Worm (Caenorhabditis elegans): ENCODE data around the gene srh-281.

Gene srh-281

ce11 chrV:16190485-16190884, at the start of gene srh-281:
srh-281 (plus strand) TSS chrV:16190785.
- TF ChIP-seq W03F9.2 (tag; optimal IDR thresholded peaks at IDR 0.05) (no peak), him-1 (tag; optimal IDR thresholded peaks at IDR 0.05) (no peak), dao-5 (tag; optimal IDR thresholded peaks at IDR 0.05) (no peak)

DNA sequence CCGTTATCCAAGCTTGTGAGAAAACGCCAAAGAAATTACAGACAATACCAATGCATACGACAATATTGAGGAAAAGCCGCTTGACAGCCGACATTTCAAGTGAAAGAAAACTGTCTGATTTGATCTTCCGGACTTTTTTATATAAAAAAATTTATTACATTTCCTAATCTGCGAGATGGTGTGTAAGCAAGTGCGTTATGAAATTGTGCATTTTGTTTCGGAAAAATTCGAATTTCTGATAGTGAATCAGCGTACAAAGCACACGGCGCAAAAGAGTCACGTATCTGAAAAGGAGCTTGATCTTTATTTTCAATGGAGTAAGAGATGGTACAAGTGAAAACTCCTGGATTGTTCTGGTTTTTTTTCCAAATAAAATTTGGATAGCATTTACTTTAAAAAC, 49.5 kb upstream of the srh-281 start, which contains the start of gene clc-32:
Gene clc-32 (minus strand): TSS at position 101 of the 400 bp plus-strand sequence.
- no peak for TF ChIP-seq W03F9.2 (tag; optimal IDR thresholded peaks at IDR 0.05)
- no peak for TF ChIP-seq dao-5 (tag; optimal IDR thresholded peaks at IDR 0.05)
- TF ChIP-seq him-1 (tag; optimal IDR thresholded peaks at IDR 0.05) = no peak

ce11 chrV:16142371-16142770, 48.2 kb upstream of the srh-281 start, which contains the start of gene fbxa-18:
fbxa-18 (plus strand) TSS chrV:16142671.
- TF ChIP-seq W03F9.2 (tag; optimal IDR thresholded peaks at IDR 0.05) (no peak), dao-5 (tag; optimal IDR thresholded peaks at IDR 0.05) (no peak), him-1 (tag; optimal IDR thresholded peaks at IDR 0.05) (no peak)

- TF ChIP-seq dao-5 (tag; optimal IDR thresholded peaks at IDR 0.05) (no peak), him-1 (tag; optimal IDR thresholded peaks at IDR 0.05) (no peak), W03F9.2 (tag; optimal IDR thresholded peaks at IDR 0.05) (no peak)
These were observed 47.5 kb upstream of the srh-281 start, which contains the start of gene fbxa-88 for ce11 chrV:16143066-16143581. fbxa-88 (minus strand) TSS chrV:16143116.

ce11 chrV:16145009-16145408, 45.6 kb upstream of the srh-281 start:
- no peak for TF ChIP-seq him-1 (tag; optimal IDR thresholded peaks at IDR 0.05)
- TF ChIP-seq W03F9.2 (tag; optimal IDR thresholded peaks at IDR 0.05) = no peak
- no peak for TF ChIP-seq dao-5 (tag; optimal IDR thresholded peaks at IDR 0.05)

ce11 chrV:16148805-16149204, 41.8 kb upstream of the srh-281 start, which contains the start of gene F10A3.4:
F10A3.4 (plus strand) TSS chrV:16149105.
- TF ChIP-seq dao-5 (tag; optimal IDR thresholded peaks at IDR 0.05) (no peak), him-1 (tag; optimal IDR thresholded peaks at IDR 0.05) (no peak), W03F9.2 (tag; optimal IDR thresholded peaks at IDR 0.05) (no peak)

DNA sequence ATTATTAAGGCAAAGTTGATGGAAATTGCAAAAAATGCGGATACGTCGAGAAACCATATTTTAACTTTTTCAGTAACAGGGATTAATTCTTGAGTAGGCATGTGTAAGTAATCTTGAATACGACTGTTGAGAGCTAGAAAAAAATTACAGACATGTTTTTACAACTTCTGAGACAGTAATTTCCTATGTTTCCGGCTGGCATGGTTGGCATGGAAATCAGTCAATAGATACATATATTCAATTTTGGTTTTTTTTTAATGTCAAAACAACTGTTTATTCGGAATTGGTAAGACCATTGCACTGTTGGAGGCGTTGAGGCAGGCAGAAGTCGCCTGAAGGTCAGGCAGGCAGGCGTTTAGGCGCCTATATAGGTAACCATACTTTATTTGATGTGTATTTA, 37.2 kb upstream of the srh-281 start, which contains the start of gene str-254:
Gene str-254 (minus strand): TSS at position 101 of the 400 bp plus-strand sequence.
- TF ChIP-seq him-1 (tag; optimal IDR thresholded peaks at IDR 0.05) = no peak
- TF ChIP-seq dao-5 (tag; optimal IDR thresholded peaks at IDR 0.05) = no peak
- no peak for TF ChIP-seq W03F9.2 (tag; optimal IDR thresholded peaks at IDR 0.05)

DNA sequence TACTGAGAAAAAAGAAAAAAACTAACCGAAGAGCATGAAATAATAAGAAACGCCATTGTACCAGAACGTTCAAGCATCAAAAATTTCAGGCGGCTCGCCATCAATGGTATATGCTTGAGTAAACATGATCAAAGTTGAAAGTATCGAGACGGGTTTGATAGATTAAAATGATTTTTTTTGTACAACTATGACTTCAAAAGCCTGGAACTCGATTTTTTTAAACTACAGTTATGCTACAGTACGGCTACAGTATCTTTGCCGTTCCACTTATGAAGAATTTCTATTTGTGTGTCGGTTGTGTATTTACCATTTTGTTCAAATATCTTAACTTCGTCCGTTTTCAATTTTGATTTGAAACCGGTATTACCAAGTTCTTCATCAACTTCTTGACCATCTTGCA, 35.5 kb upstream of the srh-281 start, which contains the start of gene str-97:
Gene str-97 (minus strand): TSS at position 101 of the 400 bp plus-strand sequence.
- TF ChIP-seq him-1 (tag; optimal IDR thresholded peaks at IDR 0.05) = no peak
- no peak for TF ChIP-seq W03F9.2 (tag; optimal IDR thresholded peaks at IDR 0.05)
- TF ChIP-seq dao-5 (tag; optimal IDR thresholded peaks at IDR 0.05) = no peak

DNA sequence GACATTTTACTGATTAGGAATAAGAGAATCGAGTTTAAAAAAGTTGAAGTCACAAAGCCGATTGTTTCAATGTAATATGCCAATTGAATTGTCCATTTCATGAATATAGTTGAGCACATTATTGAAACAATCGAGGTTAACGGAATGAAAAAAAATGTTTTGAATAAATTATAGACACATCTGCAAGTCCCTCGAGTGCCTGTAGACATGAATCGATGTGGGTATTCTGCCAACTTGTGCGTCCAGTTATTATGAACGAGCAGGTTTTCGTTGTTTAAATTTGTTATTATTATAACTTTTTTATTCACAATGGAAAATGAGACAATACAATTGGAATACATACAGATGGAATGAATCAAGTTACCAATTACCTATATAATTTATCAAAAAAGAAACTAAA, 32.2 kb upstream of the srh-281 start, which contains the start of gene str-99:
Gene str-99 (minus strand): TSS at position 101 of the 400 bp plus-strand sequence.
- no peak for TF ChIP-seq W03F9.2 (tag; optimal IDR thresholded peaks at IDR 0.05)
- no peak for TF ChIP-seq him-1 (tag; optimal IDR thresholded peaks at IDR 0.05)
- no peak for TF ChIP-seq dao-5 (tag; optimal IDR thresholded peaks at IDR 0.05)

DNA sequence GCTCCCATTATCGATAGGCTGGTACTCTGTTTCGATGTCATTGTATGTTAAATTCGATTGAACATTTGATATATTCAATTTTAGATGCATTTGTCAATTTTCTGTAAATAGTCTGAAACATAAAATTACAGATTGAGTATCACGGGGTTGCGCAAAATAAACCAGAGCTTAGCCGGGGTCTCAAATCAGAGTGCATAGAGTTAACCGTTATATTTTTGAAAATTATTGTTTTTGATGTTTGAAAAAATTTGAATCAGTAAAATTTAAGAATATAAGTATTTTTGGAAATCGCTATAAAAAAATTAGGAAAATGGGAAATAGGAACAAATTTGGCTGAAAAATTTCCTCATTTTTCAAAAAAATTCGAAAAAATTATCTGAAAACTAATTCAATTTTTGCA, 31.0 kb upstream of the srh-281 start, which contains the start of gene F10A3.17:
Gene F10A3.17 (minus strand): TSS at position 101 of the 400 bp plus-strand sequence.
- TF ChIP-seq dao-5 (tag; optimal IDR thresholded peaks at IDR 0.05) (no peak), him-1 (tag; optimal IDR thresholded peaks at IDR 0.05) (no peak), W03F9.2 (tag; optimal IDR thresholded peaks at IDR 0.05) (no peak)

- TF ChIP-seq him-1 (tag; optimal IDR thresholded peaks at IDR 0.05) (no peak), dao-5 (tag; optimal IDR thresholded peaks at IDR 0.05) (no peak), W03F9.2 (tag; optimal IDR thresholded peaks at IDR 0.05) (no peak)
These were observed 30.5 kb upstream of the srh-281 start for ce11 chrV:16160087-16160486.

DNA sequence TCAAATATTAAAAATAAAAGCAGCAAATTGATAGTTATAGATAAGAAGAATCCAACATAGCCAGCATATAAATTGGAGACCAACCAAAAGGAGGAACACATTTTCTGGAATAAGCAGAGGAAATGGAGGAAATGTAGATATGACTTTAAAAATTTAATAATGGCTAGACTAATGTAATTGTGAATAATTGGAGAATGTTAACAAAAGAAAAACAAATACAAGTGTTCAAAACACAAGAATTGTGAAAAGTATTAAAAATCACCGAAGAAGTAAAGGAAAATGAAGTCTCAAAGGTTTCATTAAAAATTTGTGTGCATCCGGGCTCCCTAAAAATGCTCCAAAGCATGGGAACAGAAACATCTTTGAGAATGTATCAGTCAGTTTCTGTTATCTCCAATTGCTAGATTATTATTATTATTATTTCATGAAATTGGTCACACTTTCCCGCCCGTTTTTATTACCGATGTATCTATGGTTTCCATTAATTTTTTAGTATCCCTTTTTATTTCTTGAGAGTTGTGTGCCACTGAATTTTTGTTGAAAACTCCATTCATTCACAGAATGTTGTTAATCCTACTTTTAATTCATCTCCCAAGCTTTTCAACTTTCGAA, 28.4 kb upstream of the srh-281 start, which contains the start of the genes str-109 and F10A3.11:
Gene str-109 (minus strand): TSS at position 101 of the 612 bp plus-strand sequence.
Gene F10A3.11 (plus strand): TSS at position 562 of the 612 bp plus-strand sequence.
- TF ChIP-seq him-1 (tag; optimal IDR thresholded peaks at IDR 0.05) = no peak
- TF ChIP-seq dao-5 (tag; optimal IDR thresholded peaks at IDR 0.05) = no peak
- TF ChIP-seq W03F9.2 (tag; optimal IDR thresholded peaks at IDR 0.05) = no peak

ce11 chrV:16163719-16164118, 26.9 kb upstream of the srh-281 start, which contains the start of gene F10A3.12:
F10A3.12 (plus strand) TSS chrV:16164019.
- no peak for TF ChIP-seq dao-5 (tag; optimal IDR thresholded peaks at IDR 0.05)
- no peak for TF ChIP-seq W03F9.2 (tag; optimal IDR thresholded peaks at IDR 0.05)
- TF ChIP-seq him-1 (tag; optimal IDR thresholded peaks at IDR 0.05) = no peak

- TF ChIP-seq him-1 (tag; optimal IDR thresholded peaks at IDR 0.05) = no peak
- TF ChIP-seq W03F9.2 (tag; optimal IDR thresholded peaks at IDR 0.05) = no peak
- no peak for TF ChIP-seq dao-5 (tag; optimal IDR thresholded peaks at IDR 0.05)
These were observed 24.6 kb upstream of the srh-281 start, which contains the start of gene str-108 for ce11 chrV:16165936-16166335. str-108 (plus strand) TSS chrV:16166236.

All from whole organism, L4/young adult.